Fruit fly (Drosophila melanogaster): Measurements from ENCODE around the gene Cyp4d21.

Cyp4d21 gene

dm6 chr2L:7628382-7628965 lies 23.1 kb downstream of the Cyp4d21 start:
- no peak for TF ChIP-seq CG17801 (GFP tag; optimal IDR thresholded peaks at IDR 0.05; ENCODE audit: partially characterized antibody)

dm6 chr2L:7630673-7631072 lies 25.3 kb downstream of the Cyp4d21 start:
- TF ChIP-seq CG17801 (GFP tag; optimal IDR thresholded peaks at IDR 0.05; ENCODE audit: partially characterized antibody): no peak

DNA sequence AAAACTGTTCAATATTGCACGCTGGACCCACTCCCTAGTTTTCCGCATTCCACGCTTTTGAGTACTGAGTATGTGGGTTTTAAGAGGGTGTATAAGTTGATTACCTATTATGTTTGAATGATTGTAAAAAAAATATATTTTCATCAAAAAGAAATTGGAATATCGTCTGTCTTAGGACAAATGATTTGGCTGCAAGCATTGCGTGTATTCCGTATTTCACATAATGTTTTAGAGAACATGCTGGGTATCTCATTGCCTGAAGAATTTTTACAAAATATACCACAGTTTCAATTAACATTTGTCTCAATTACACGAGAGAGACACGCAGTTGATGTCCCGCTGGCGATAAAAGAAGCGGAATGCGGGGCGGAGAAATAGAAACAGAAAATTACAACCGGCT lies 27.4 kb downstream of the Cyp4d21 start:
- no peak for TF ChIP-seq CG17801 (GFP tag; optimal IDR thresholded peaks at IDR 0.05; ENCODE audit: partially characterized antibody)

DNA sequence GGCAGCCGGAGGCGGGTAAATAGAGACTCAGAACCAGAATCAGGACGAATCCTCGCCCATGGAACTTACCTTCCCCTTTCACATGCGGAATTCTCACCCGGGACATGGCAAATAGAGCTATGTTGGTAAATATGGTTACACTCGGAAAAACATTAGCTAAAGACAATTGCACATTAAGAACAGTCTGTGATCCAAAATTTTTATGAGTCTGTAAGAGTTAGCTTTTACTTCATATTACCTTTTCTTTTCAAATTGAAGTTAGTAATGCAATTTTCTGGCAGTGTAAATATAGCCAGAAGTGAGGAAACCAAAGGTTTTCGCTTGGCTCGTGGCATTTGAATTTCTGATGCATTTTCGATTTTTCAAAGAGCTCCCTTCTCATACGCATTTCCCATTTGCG lies 29.8 kb downstream of the Cyp4d21 start:
- TF ChIP-seq CG17801 (GFP tag; optimal IDR thresholded peaks at IDR 0.05; ENCODE audit: partially characterized antibody): no peak

- no peak for TF ChIP-seq CG17801 (GFP tag; optimal IDR thresholded peaks at IDR 0.05; ENCODE audit: partially characterized antibody)
These were observed 36.3 kb downstream of the Cyp4d21 start for dm6 chr2L:7641606-7642190.
